Worm (Caenorhabditis elegans) whole organism, L4/young adult: ENCODE measurements around the gene spp-2.

Source experiments
- W03F9.2 ChIP-seq: fragments of 150-350 bp; optimal IDR thresholded peaks from 2 replicates; lab custom pipeline; 2014; ENCODE audit warnings: missing biosample characterization, missing genetic modification characterization
- dao-5 ChIP-seq: sonication (generic microtip); optimal IDR thresholded peaks from 2 replicates; lab custom pipeline; 2016; ENCODE audit warnings: missing genotype, missing genetic modification characterization, moderate library complexity, missing compliant biosample characterization

DNA sequence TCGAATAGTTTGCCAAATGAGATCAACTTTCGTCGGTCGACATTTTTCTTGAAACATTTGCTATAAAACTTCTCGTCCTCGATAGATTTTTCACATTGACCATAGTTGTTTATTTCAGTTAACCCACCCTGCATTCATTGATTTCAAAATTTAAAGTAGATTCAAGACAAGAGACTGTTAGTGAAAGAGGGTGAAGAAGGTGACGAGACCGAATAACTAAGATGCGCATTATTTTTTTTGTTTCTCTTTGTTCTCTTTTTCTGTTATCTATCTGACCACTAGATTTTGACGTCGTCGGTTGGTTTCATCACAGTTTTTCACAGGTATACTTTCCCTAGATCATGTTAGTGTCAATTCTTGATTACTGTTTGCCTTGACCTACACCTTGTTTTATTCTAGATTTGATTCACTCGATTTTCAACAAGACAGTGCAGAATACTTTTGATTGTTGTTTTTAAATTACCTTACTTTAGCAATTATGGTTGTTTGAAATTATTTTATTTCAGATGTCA is 14.1 kb upstream of the spp-2 start, which contains the start of gene ttr-30:
- no peak for TF ChIP-seq W03F9.2
- TF ChIP-seq dao-5 (tag; lab: Kevin White, UChicago) = no peak
